Fruit fly (Drosophila melanogaster): Measurements from ENCODE around the gene CG7768.

DNA sequence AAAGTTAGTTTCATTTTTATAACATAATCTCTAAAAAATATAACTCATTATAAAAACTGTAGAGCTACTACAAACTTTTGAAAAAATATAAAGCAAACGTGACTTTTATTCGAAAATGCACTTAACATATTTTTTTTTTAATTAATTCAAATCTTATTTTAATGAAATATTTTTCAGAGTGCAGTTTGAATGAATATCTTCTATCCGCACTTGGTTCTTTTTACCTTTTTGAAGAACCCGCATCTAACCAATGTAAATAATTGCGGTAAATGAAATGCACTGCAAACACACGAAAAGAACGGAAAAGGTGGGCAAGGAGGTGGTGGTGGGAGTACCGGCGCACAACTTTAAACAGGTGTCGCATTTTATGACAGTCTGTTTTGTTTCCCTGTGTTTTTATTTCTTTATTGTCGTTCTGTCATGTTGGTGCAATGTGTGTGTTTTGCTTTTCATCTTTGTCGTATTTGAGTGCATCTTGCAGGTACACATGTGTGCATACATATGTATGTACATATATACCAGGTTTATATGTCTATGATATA, 24.0 kb upstream of the CG7768 start:
- TF ChIP-seq kay (GFP tag; ENCODE audit: borderline replicate concordance) (peak; percentile 63), CG1620 (GFP tag; optimal IDR thresholded peaks at IDR 0.05) (no peak), CG11617 (GFP tag; optimal IDR thresholded peaks at IDR 0.05) (no peak), Hr96 (GFP tag; optimal IDR thresholded peaks at IDR 0.05) (no peak), ovo (GFP tag; optimal IDR thresholded peaks at IDR 0.05) (no peak), CG14711 (tag; optimal IDR thresholded peaks at IDR 0.05) (no peak), Crg-1 (GFP tag; optimal IDR thresholded peaks at IDR 0.05) (no peak), CG12768 (GFP tag; optimal IDR thresholded peaks at IDR 0.05) (peak; percentile 0), toe (GFP tag; optimal IDR thresholded peaks at IDR 0.05) (no peak), Clk (GFP tag; optimal IDR thresholded peaks at IDR 0.05) (no peak), CG33017 (tag; optimal IDR thresholded peaks at IDR 0.05) (no peak), CG7045 (GFP tag; optimal IDR thresholded peaks at IDR 0.05) (peak; percentile 17), pad (GFP tag; optimal IDR thresholded peaks at IDR 0.05) (no peak), tj (GFP tag; optimal IDR thresholded peaks at IDR 0.05) (no peak)

All from whole organism, adult.